Fruit fly (Drosophila melanogaster) whole organism, embryonic: ENCODE measurements around the gene CG5790.

Source experiments
- Atf6 ChIP-seq: fragments of 200-800 bp; sonication (Bioruptor generic); IDR thresholded peaks from 2 replicates; pipeline ENCODE4 v1.3.6; 2022; ENCODE audit warnings: missing biosample characterization, missing genetic modification characterization
- C15 ChIP-seq: fragments of 200-800 bp; sonication (Bioruptor generic); IDR thresholded peaks from 3 replicates; pipeline ENCODE4 v1.3.6; 2022; ENCODE audit warnings: missing biosample characterization, missing genetic modification characterization
- CG10147 ChIP-seq: fragments of 200-800 bp; sonication (Bioruptor generic); optimal IDR thresholded peaks from 2 replicates; lab custom pipeline; 2019; ENCODE audit warnings: missing biosample characterization, mild to moderate bottlenecking, missing genetic modification characterization, moderate library complexity
- CG11723 ChIP-seq: fragments of 200-800 bp; sonication (Bioruptor generic); optimal IDR thresholded peaks from 2 replicates; lab custom pipeline; 2017; ENCODE audit warnings: missing biosample characterization, mild to moderate bottlenecking, missing genetic modification characterization
- CG13296 ChIP-seq: fragments of 200-800 bp; sonication (Bioruptor generic); optimal IDR thresholded peaks from 3 replicates; lab custom pipeline; 2018; ENCODE audit warnings: missing biosample characterization, mild to moderate bottlenecking, missing genetic modification characterization
- CG14050 ChIP-seq: fragments of 200-800 bp; sonication (Bioruptor generic); IDR thresholded peaks from 3 replicates; pipeline ENCODE4 v1.3.6; 2022; ENCODE audit warnings: missing biosample characterization, missing genetic modification characterization
- CG14860 ChIP-seq: fragments of 200-800 bp; sonication (Bioruptor generic); IDR thresholded peaks from 3 replicates; pipeline ENCODE4 v1.3.6; 2022; ENCODE audit warnings: missing biosample characterization, missing genetic modification characterization; ENCODE audit not compliant: partially characterized antibody
- CG15269 ChIP-seq: fragments of 200-800 bp; sonication (Bioruptor generic); optimal IDR thresholded peaks from 2 replicates; lab custom pipeline; 2018; ENCODE audit warnings: missing biosample characterization, mild to moderate bottlenecking, missing genetic modification characterization, moderate library complexity
- CG16815 ChIP-seq: fragments of 200-800 bp; sonication (Bioruptor generic); optimal IDR thresholded peaks from 3 replicates; lab custom pipeline; 2017; ENCODE audit warnings: missing biosample characterization, mild to moderate bottlenecking, missing genetic modification characterization
- CG17361 ChIP-seq: fragments of 200-800 bp; sonication (Bioruptor generic); IDR thresholded peaks from 3 replicates; pipeline ENCODE4 v1.3.6; 2022; ENCODE audit warnings: missing biosample characterization, missing genetic modification characterization
- CG17612 ChIP-seq: fragments of 200-800 bp; sonication (Bioruptor generic); IDR thresholded peaks from 2 replicates; pipeline ENCODE4 v1.3.6; 2022; ENCODE audit warnings: missing biosample characterization, missing genetic modification characterization
- CG17802 ChIP-seq: fragments of 200-800 bp; sonication (Bioruptor generic); optimal IDR thresholded peaks from 2 replicates; lab custom pipeline; 2018; ENCODE audit warnings: missing biosample characterization, mild to moderate bottlenecking, missing genetic modification characterization, moderate library complexity
- CG2199 ChIP-seq: fragments of 200-800 bp; sonication (Bioruptor generic); IDR thresholded peaks from 3 replicates; pipeline ENCODE4 v1.3.6; 2022; ENCODE audit warnings: missing biosample characterization, missing genetic modification characterization
- CG3281 ChIP-seq: fragments of 200-800 bp; sonication (Bioruptor generic); optimal IDR thresholded peaks from 3 replicates; lab custom pipeline; 2017; ENCODE audit warnings: missing biosample characterization, mild to moderate bottlenecking, missing genetic modification characterization
- CG7372 ChIP-seq: fragments of 200-800 bp; sonication (Bioruptor generic); IDR thresholded peaks from 2 replicates; pipeline ENCODE4 v1.3.6; 2022; ENCODE audit warnings: missing biosample characterization, missing genetic modification characterization
- CG8290 ChIP-seq, 3 experiments: fragments of 200-800 bp; sonication (Bioruptor generic); optimal IDR thresholded peaks; 2 replicates each; lab custom pipeline; 2016 to 2019; ENCODE audit warnings: missing biosample characterization in 3 of 3, missing genetic modification characterization in 3 of 3, mild to moderate bottlenecking in 2 of 3, moderate library complexity in 1 of 3
- CG8478 ChIP-seq: fragments of >200 bp; optimal IDR thresholded peaks from 2 replicates; lab custom pipeline; 2018
- H2.0 ChIP-seq: fragments of 200-800 bp; sonication (Bioruptor generic); IDR thresholded peaks from 2 replicates; pipeline ENCODE4 v1.3.6; 2022; ENCODE audit warnings: missing biosample characterization, missing genetic modification characterization
- HHEX ChIP-seq: fragments of 200-800 bp; sonication (Bioruptor generic); optimal IDR thresholded peaks from 3 replicates; lab custom pipeline; 2017; ENCODE audit warnings: missing biosample characterization, mild to moderate bottlenecking, missing genetic modification characterization, missing genetic modification reagents
- HLH54F ChIP-seq: fragments of 200-800 bp; sonication (Bioruptor generic); optimal IDR thresholded peaks from 3 replicates; lab custom pipeline; 2016; ENCODE audit warnings: missing biosample characterization, missing genetic modification characterization
- Hmr ChIP-seq: fragments of 200-800 bp; sonication (Bioruptor generic); optimal IDR thresholded peaks from 3 replicates; lab custom pipeline; 2017; ENCODE audit warnings: mild to moderate bottlenecking, missing biosample characterization, missing genetic modification reagents, missing genetic modification characterization
- Myb ChIP-seq: fragments of 200-800 bp; sonication (Bioruptor generic); optimal IDR thresholded peaks from 2 replicates; lab custom pipeline; 2016; ENCODE audit warnings: missing biosample characterization, missing genetic modification characterization
- Oaz ChIP-seq: fragments of 200-800 bp; sonication (Bioruptor generic); IDR thresholded peaks from 2 replicates; pipeline ENCODE4 v1.3.6; 2022; ENCODE audit warnings: missing biosample characterization, missing genetic modification characterization
- Oli ChIP-seq: fragments of 200-800 bp; sonication (Bioruptor generic); optimal IDR thresholded peaks from 2 replicates; lab custom pipeline; 2018; ENCODE audit warnings: missing biosample characterization, mild to moderate bottlenecking, missing genetic modification characterization, moderate library complexity
- Optix ChIP-seq: fragments of 200-800 bp; sonication (Bioruptor generic); IDR thresholded peaks from 3 replicates; pipeline ENCODE4 v1.3.6; 2022; ENCODE audit warnings: missing biosample characterization, missing genetic modification characterization
- Rx ChIP-seq: fragments of 200-800 bp; sonication (Bioruptor generic); IDR thresholded peaks from 2 replicates; pipeline ENCODE4 v1.3.6; 2022; ENCODE audit warnings: missing biosample characterization, missing genetic modification characterization
- TFAM ChIP-seq: fragments of 200-800 bp; sonication (Bioruptor generic); optimal IDR thresholded peaks from 2 replicates; lab custom pipeline; 2017; ENCODE audit warnings: missing biosample characterization, missing genetic modification characterization, inconsistent platforms
- Trl ChIP-seq, 3 experiments: fragments of >200 bp in 2 of 3; fragments of 200-800 bp in 1 of 3; sonication (Bioruptor generic) in 1 of 3; optimal IDR thresholded peaks; 2 replicates in 1 of 3; 3 replicates in 2 of 3; lab custom pipeline; 2016 to 2017; ENCODE audit warnings: missing biosample characterization in 1 of 3, missing genetic modification characterization in 1 of 3
- Vsx1 ChIP-seq: fragments of 200-800 bp; sonication (Bioruptor generic); optimal IDR thresholded peaks from 2 replicates; lab custom pipeline; 2017; ENCODE audit warnings: missing biosample characterization, mild to moderate bottlenecking, missing genetic modification characterization, missing genetic modification reagents
- ara ChIP-seq: fragments of 200-800 bp; sonication (Bioruptor generic); IDR thresholded peaks from 2 replicates; pipeline ENCODE4 v1.3.6; 2022; ENCODE audit warnings: missing biosample characterization, missing genetic modification characterization
- ase ChIP-seq: fragments of 200-800 bp; sonication (Bioruptor generic); IDR thresholded peaks from 3 replicates; pipeline ENCODE4 v1.3.6; 2022; ENCODE audit warnings: missing biosample characterization, missing genetic modification characterization
- bbx ChIP-seq: fragments of 200-800 bp; sonication (Bioruptor generic); IDR thresholded peaks from 2 replicates; pipeline ENCODE4 v1.3.6; 2022; ENCODE audit warnings: missing biosample characterization, missing genetic modification characterization; ENCODE audit not compliant: partially characterized antibody
- crol ChIP-seq: fragments of 200-800 bp; sonication (Bioruptor generic); IDR thresholded peaks from 2 replicates; pipeline ENCODE4 v1.3.6; 2022; ENCODE audit warnings: missing biosample characterization, missing genetic modification characterization
- fd102C ChIP-seq: fragments of 200-800 bp; sonication (Bioruptor generic); optimal IDR thresholded peaks from 2 replicates; lab custom pipeline; 2018; ENCODE audit warnings: missing biosample characterization, mild to moderate bottlenecking, missing genetic modification characterization, moderate library complexity
- grau ChIP-seq: fragments of 200-800 bp; optimal IDR thresholded peaks from 3 replicates; lab custom pipeline; 2019; ENCODE audit warnings: missing biosample characterization, mild to moderate bottlenecking, missing genetic modification characterization, moderate library complexity
- knrl ChIP-seq: fragments of 200-800 bp; sonication (Bioruptor generic); IDR thresholded peaks from 3 replicates; pipeline ENCODE4 v1.3.6; 2022; ENCODE audit warnings: missing biosample characterization, missing genetic modification characterization; ENCODE audit not compliant: partially characterized antibody
- maf-S ChIP-seq: fragments of 200-800 bp; sonication (Bioruptor generic); optimal IDR thresholded peaks from 2 replicates; lab custom pipeline; 2016; ENCODE audit warnings: missing biosample characterization, missing genetic modification characterization
- mam ChIP-seq: fragments of 200-800 bp; sonication (Bioruptor generic); optimal IDR thresholded peaks from 3 replicates; lab custom pipeline; 2016; ENCODE audit warnings: missing biosample characterization, missing genetic modification characterization
- nerfin-1 ChIP-seq: fragments of 200-800 bp; sonication (Bioruptor generic); optimal IDR thresholded peaks from 3 replicates; lab custom pipeline; 2019; ENCODE audit warnings: missing biosample characterization, mild to moderate bottlenecking, missing genetic modification characterization, moderate library complexity
- pita ChIP-seq: fragments of 200-800 bp; sonication (Bioruptor generic); optimal IDR thresholded peaks from 2 replicates; lab custom pipeline; 2017; ENCODE audit warnings: missing biosample characterization, mild to moderate bottlenecking, missing genetic modification characterization
- pros ChIP-seq: fragments of 200-800 bp; sonication (Bioruptor generic); optimal IDR thresholded peaks from 3 replicates; lab custom pipeline; 2019; ENCODE audit warnings: missing biosample characterization, mild to moderate bottlenecking, missing genetic modification characterization, moderate library complexity
- ranshi ChIP-seq: fragments of 200-800 bp; sonication (Bioruptor generic); IDR thresholded peaks from 2 replicates; pipeline ENCODE4 v1.3.6; 2022; ENCODE audit warnings: missing biosample characterization, missing genetic modification characterization
- sens ChIP-seq: fragments of 200-800 bp; sonication (Bioruptor generic); peaks from one replicate; lab custom pipeline; 2016; ENCODE audit warnings: missing biosample characterization, missing genetic modification characterization
- sens-2 ChIP-seq: fragments of 200-800 bp; sonication (Bioruptor generic); IDR thresholded peaks from 2 replicates; pipeline ENCODE4 v1.3.6; 2022; ENCODE audit warnings: missing biosample characterization, missing genetic modification characterization
- shn ChIP-seq: fragments of 200-800 bp; sonication (Bioruptor generic); optimal IDR thresholded peaks from 3 replicates; lab custom pipeline; 2016; ENCODE audit warnings: missing biosample characterization, missing genetic modification characterization
- toy ChIP-seq: fragments of 200-800 bp; sonication (Bioruptor generic); IDR thresholded peaks from 2 replicates; pipeline ENCODE4 v1.3.6; 2022; ENCODE audit warnings: missing biosample characterization, missing genetic modification characterization
- unc-4 ChIP-seq: fragments of 200-800 bp; sonication (Bioruptor generic); IDR thresholded peaks from 2 replicates; pipeline ENCODE4 v1.3.6; 2022; ENCODE audit warnings: missing biosample characterization, missing genetic modification characterization; ENCODE audit not compliant: partially characterized antibody
- vnd ChIP-seq: fragments of 200-800 bp; sonication (Bioruptor generic); IDR thresholded peaks from 3 replicates; pipeline ENCODE4 v1.3.6; 2022; ENCODE audit warnings: missing biosample characterization, missing genetic modification characterization; ENCODE audit not compliant: partially characterized antibody
- wek ChIP-seq: fragments of 200-800 bp; sonication (Bioruptor generic); optimal IDR thresholded peaks from 3 replicates; lab custom pipeline; 2018; ENCODE audit warnings: missing biosample characterization, mild to moderate bottlenecking, missing genetic modification characterization, moderate library complexity
- zen2 ChIP-seq: fragments of 200-800 bp; sonication (Bioruptor generic); IDR thresholded peaks from 3 replicates; pipeline ENCODE4 v1.3.6; 2022; ENCODE audit warnings: missing biosample characterization, missing genetic modification characterization; ENCODE audit not compliant: partially characterized antibody
- zfh1 ChIP-seq: fragments of 200-800 bp; sonication (Bioruptor generic); IDR thresholded peaks from 3 replicates; pipeline ENCODE4 v1.3.6; 2022; ENCODE audit warnings: missing biosample characterization, missing genetic modification characterization

Gene CG5790

dm6 chr2L:18327592-18328078 lies 33.0 kb downstream of the CG5790 start:
- TF ChIP-seq CG15269 (no peak), ranshi (GFP tag; lab: Robert Waterston, UW) (no peak), Optix (GFP tag; lab: Robert Waterston, UW) (no peak), C15 (GFP tag; lab: Robert Waterston, UW) (no peak), Myb (no peak), Oli (tag; lab: Kevin White, UChicago) (no peak), grau (tag; lab: Kevin White, UChicago) (no peak), CG14050 (GFP tag; lab: Robert Waterston, UW) (no peak), wek (no peak), CG14860 (no peak), Trl (optimal IDR thresholded peaks at IDR 0.05; lab: Kevin White, UChicago) (peak; percentile 19 to 60), Trl (GFP tag; optimal IDR thresholded peaks at IDR 0.05; lab: Kevin White, UChicago) (no peak), mam (GFP tag; lab: Kevin White, UChicago) (no peak), CG10147 (GFP tag; lab: Kevin White, UChicago) (no peak), zen2 (GFP tag; lab: Robert Waterston, UW) (no peak), toy (GFP tag; lab: Robert Waterston, UW) (no peak), HLH54F (GFP tag; lab: Kevin White, UChicago) (no peak), CG3281 (GFP tag; lab: Kevin White, UChicago) (peak; percentile 9), CG7372 (GFP tag; lab: Robert Waterston, UW) (no peak), unc-4 (GFP tag; lab: Robert Waterston, UW) (no peak), CG8478 (lab: Kevin White, UChicago) (no peak), crol (GFP tag; lab: Robert Waterston, UW) (peak; percentile 76), H2.0 (GFP tag; lab: Robert Waterston, UW) (no peak), bbx (GFP tag; lab: Robert Waterston, UW) (no peak), Atf6 (no peak), Vsx1 (GFP tag; lab: Kevin White, UChicago) (peak; percentile 44), zfh1 (GFP tag; lab: Robert Waterston, UW) (no peak), maf-S (no peak), knrl (GFP tag; lab: Robert Waterston, UW) (no peak), sens-2 (GFP tag; lab: Robert Waterston, UW) (no peak), shn (GFP tag; lab: Kevin White, UChicago) (no peak), CG8290 (GFP tag; optimal IDR thresholded peaks at IDR 0.05; lab: Kevin White, UChicago) (no peak), CG8290 (tag; optimal IDR thresholded peaks at IDR 0.05; lab: Kevin White, UChicago) (no peak), vnd (GFP tag; lab: Robert Waterston, UW) (no peak), pros (GFP tag; lab: Kevin White, UChicago) (no peak), TFAM (GFP tag; lab: Kevin White, UChicago) (no peak), pita (GFP tag; lab: Kevin White, UChicago) (no peak), CG2199 (0 out of 3 replicates have a peak, but pooled peaks have one; percentile 56), nerfin-1 (tag; lab: Kevin White, UChicago) (no peak), sens (peak; percentile 73), CG11723 (GFP tag; lab: Kevin White, UChicago) (no peak), Oaz (no peak), CG16815 (GFP tag; lab: Kevin White, UChicago) (no peak), ase (GFP tag; lab: Robert Waterston, UW) (no peak), CG17361 (no peak), fd102C (no peak), Hmr (GFP tag; lab: Kevin White, UChicago) (peak; percentile 13), CG17612 (GFP tag; lab: Robert Waterston, UW) (no peak), ara (GFP tag; lab: Robert Waterston, UW) (no peak), CG17802 (tag; lab: Kevin White, UChicago) (no peak), Rx (GFP tag; lab: Robert Waterston, UW) (no peak), HHEX (GFP tag; lab: Kevin White, UChicago) (no peak), CG13296 (GFP tag; lab: Kevin White, UChicago) (no peak)
